Fruit fly (Drosophila melanogaster): Measurements from ENCODE around the gene GstD9.

The GstD9 gene

DNA sequence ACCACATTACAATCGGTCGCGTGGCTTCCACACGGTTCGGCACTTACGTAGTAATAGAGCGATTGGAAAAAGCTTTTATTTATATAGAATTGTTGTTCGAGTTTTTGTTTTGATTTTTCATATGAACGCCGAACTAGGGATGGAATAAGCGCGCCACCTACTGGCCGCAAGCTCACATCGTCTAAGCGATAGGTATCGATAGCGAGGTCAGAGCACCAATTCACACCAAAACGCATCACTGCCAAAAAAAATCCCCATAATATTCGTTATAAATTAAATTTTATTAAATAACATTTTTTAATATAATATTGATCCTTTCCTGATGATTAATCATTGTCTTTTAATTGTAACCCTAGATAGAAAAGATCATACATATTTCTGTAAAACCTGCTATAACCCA, 16.9 kb downstream of the GstD9 start, which contains the start of gene CG10038 (continued):
- no peak for TF ChIP-seq dmrt99B (tag; optimal IDR thresholded peaks at IDR 0.05)
- peak; percentile 98 for TF ChIP-seq Opbp (GFP tag; IDR thresholded peaks at IDR 0.05; ENCODE audit: partially characterized antibody)
- no peak for TF ChIP-seq CG18619 (GFP tag; optimal IDR thresholded peaks at IDR 0.05)
- TF ChIP-seq lov (optimal IDR thresholded peaks at IDR 0.05): no peak
- no peak for TF ChIP-seq lov (GFP tag; IDR thresholded peaks at IDR 0.05)
- no peak for TF ChIP-seq chm (GFP tag; IDR thresholded peaks at IDR 0.05)
- TF ChIP-seq E2f2 (GFP tag; IDR thresholded peaks at IDR 0.05): peak; percentile 71
- peak; percentile 60 for TF ChIP-seq Dek (tag; optimal IDR thresholded peaks at IDR 0.05)
- no peak for TF ChIP-seq tap (tag; optimal IDR thresholded peaks at IDR 0.05)
- TF ChIP-seq CG1603 (tag; optimal IDR thresholded peaks at IDR 0.05): peak; percentile 69
- no peak for TF ChIP-seq Dip2 (GFP tag; IDR thresholded peaks at IDR 0.05)
- TF ChIP-seq CG13123 (GFP tag; optimal IDR thresholded peaks at IDR 0.05): no peak
- TF ChIP-seq CG6689 (GFP tag; IDR thresholded peaks at IDR 0.05): no peak
- peak; percentile 80; the same call in 2 of the 3 replicates for TF ChIP-seq mld (GFP tag; IDR thresholded peaks at IDR 0.05; ENCODE audit: partially characterized antibody)
- peak; percentile 41 for TF ChIP-seq Fer1 (GFP tag; optimal IDR thresholded peaks at IDR 0.05)
- no peak for TF ChIP-seq hth (optimal IDR thresholded peaks at IDR 0.05)
- peak; percentile 16 for TF ChIP-seq Chrac-16 (GFP tag; optimal IDR thresholded peaks at IDR 0.05)
- TF ChIP-seq Lim3 (GFP tag; IDR thresholded peaks at IDR 0.05): no peak
- TF ChIP-seq CG4707 (GFP tag; optimal IDR thresholded peaks at IDR 0.05): no peak
- peak; percentile 95 for TF ChIP-seq bbx (GFP tag; IDR thresholded peaks at IDR 0.05; ENCODE audit: partially characterized antibody)
- TF ChIP-seq Max (GFP tag; optimal IDR thresholded peaks at IDR 0.05): peak; percentile 18
- TF ChIP-seq CG18764 (GFP tag; optimal IDR thresholded peaks at IDR 0.05): peak; percentile 13
- no peak for TF ChIP-seq CG12769 (tag; optimal IDR thresholded peaks at IDR 0.05)
- TF ChIP-seq CG8359 (GFP tag; optimal IDR thresholded peaks at IDR 0.05; ENCODE audit: borderline replicate concordance): no peak
- TF ChIP-seq ac (GFP tag; optimal IDR thresholded peaks at IDR 0.05): no peak
- no peak for TF ChIP-seq CHES-1-like (GFP tag; optimal IDR thresholded peaks at IDR 0.05)
- no peak for TF ChIP-seq sug (tag; optimal IDR thresholded peaks at IDR 0.05)
- TF ChIP-seq CG2889 (GFP tag; IDR thresholded peaks at IDR 0.05): no peak
- TF ChIP-seq CG1832 (GFP tag; optimal IDR thresholded peaks at IDR 0.05): no peak
- no peak for TF ChIP-seq CG31224 (GFP tag; IDR thresholded peaks at IDR 0.05)
- no peak for TF ChIP-seq kah (GFP tag; optimal IDR thresholded peaks at IDR 0.05)
- no peak for TF ChIP-seq Optix (GFP tag; IDR thresholded peaks at IDR 0.05)
- TF ChIP-seq maf-S (GFP tag; optimal IDR thresholded peaks at IDR 0.05): peak; percentile 6
- no peak for TF ChIP-seq sim (GFP tag; IDR thresholded peaks at IDR 0.05)
- peak; percentile 25; the same call in 1 of the 2 replicates for TF ChIP-seq Adf1 (GFP tag; IDR thresholded peaks at IDR 0.05)
- TF ChIP-seq Blimp-1 (GFP tag; optimal IDR thresholded peaks at IDR 0.05): no peak
- TF ChIP-seq wor (GFP tag; IDR thresholded peaks at IDR 0.05): no peak
- TF ChIP-seq grau (tag; optimal IDR thresholded peaks at IDR 0.05): peak; percentile 54
- TF ChIP-seq CG17568 (GFP tag; optimal IDR thresholded peaks at IDR 0.05): no peak
- TF ChIP-seq CG9932 (GFP tag; IDR thresholded peaks at IDR 0.05): peak; percentile 82
- TF ChIP-seq CG4854 (GFP tag; optimal IDR thresholded peaks at IDR 0.05): no peak
- TF ChIP-seq CG11456 (GFP tag; IDR thresholded peaks at IDR 0.05): peak; percentile 72
- TF ChIP-seq insv (GFP tag; optimal IDR thresholded peaks at IDR 0.05): no peak
- peak; percentile 92 for TF ChIP-seq CG34224 (GFP tag; IDR thresholded peaks at IDR 0.05; ENCODE audit: partially characterized antibody)
- no peak for TF ChIP-seq Hmx (GFP tag; optimal IDR thresholded peaks at IDR 0.05)
- no peak for TF ChIP-seq tll (GFP tag; optimal IDR thresholded peaks at IDR 0.05)
- TF ChIP-seq cwo (GFP tag; optimal IDR thresholded peaks at IDR 0.05): no peak
- TF ChIP-seq CG30403 (GFP tag; optimal IDR thresholded peaks at IDR 0.05): peak; percentile 63
- no peak for TF ChIP-seq CG10543 (GFP tag; optimal IDR thresholded peaks at IDR 0.05)
- peak; percentile 35 for TF ChIP-seq Meics (GFP tag; optimal IDR thresholded peaks at IDR 0.05)
- TF ChIP-seq ssp (GFP tag; IDR thresholded peaks at IDR 0.05): peak; percentile 84
